Fruit fly (Drosophila melanogaster) whole organism, embryonic: Measurements from ENCODE around the gene CG32712.

Experiments used
- ATbp ChIP-seq: fragments of 200-800 bp; sonication (Bioruptor generic); optimal IDR thresholded peaks from 2 replicates; lab custom pipeline; 2017; ENCODE audit warnings: missing biosample characterization, mild to moderate bottlenecking, missing genetic modification characterization, missing genetic modification reagents
- Abd-B ChIP-seq: fragments of 200-800 bp; sonication (Bioruptor generic); optimal IDR thresholded peaks from 2 replicates; lab custom pipeline; 2018; ENCODE audit warnings: missing biosample characterization, mild to moderate bottlenecking, missing genetic modification characterization, moderate library complexity
- CG11695 ChIP-seq: fragments of 200-800 bp; sonication (Bioruptor generic); IDR thresholded peaks from 3 replicates; pipeline ENCODE4 v1.3.6; 2022; ENCODE audit warnings: missing biosample characterization, missing genetic modification characterization
- CG13775 ChIP-seq: fragments of 200-800 bp; sonication (Bioruptor generic); optimal IDR thresholded peaks from 3 replicates; lab custom pipeline; 2017; ENCODE audit warnings: missing biosample characterization, mild to moderate bottlenecking, missing genetic modification characterization
- CG14050 ChIP-seq: fragments of 200-800 bp; sonication (Bioruptor generic); IDR thresholded peaks from 3 replicates; pipeline ENCODE4 v1.3.6; 2022; ENCODE audit warnings: missing biosample characterization, missing genetic modification characterization
- CG15601 ChIP-seq: fragments of 200-800 bp; sonication (Bioruptor generic); optimal IDR thresholded peaks from 3 replicates; lab custom pipeline; 2019; ENCODE audit warnings: missing biosample characterization, mild to moderate bottlenecking, missing genetic modification characterization, moderate library complexity
- CG1603 ChIP-seq: fragments of 200-800 bp; sonication (Bioruptor generic); optimal IDR thresholded peaks from 2 replicates; lab custom pipeline; 2019; ENCODE audit warnings: missing biosample characterization, mild to moderate bottlenecking, missing genetic modification characterization, moderate library complexity
- CG16813 ChIP-seq: fragments of 200-800 bp; sonication (Bioruptor generic); IDR thresholded peaks from 3 replicates; pipeline ENCODE4 v1.3.6; 2022; ENCODE audit warnings: missing biosample characterization, missing genetic modification characterization; ENCODE audit not compliant: partially characterized antibody
- CG17912 ChIP-seq: fragments of 200-800 bp; sonication (Bioruptor generic); optimal IDR thresholded peaks from 2 replicates; lab custom pipeline; 2018; ENCODE audit warnings: missing biosample characterization, mild to moderate bottlenecking, missing genetic modification characterization
- CG18764 ChIP-seq: fragments of 200-800 bp; sonication (Bioruptor generic); optimal IDR thresholded peaks from 3 replicates; lab custom pipeline; 2016; ENCODE audit warnings: missing biosample characterization, missing genetic modification characterization
- CG3281 ChIP-seq: fragments of 200-800 bp; sonication (Bioruptor generic); optimal IDR thresholded peaks from 3 replicates; lab custom pipeline; 2017; ENCODE audit warnings: missing biosample characterization, mild to moderate bottlenecking, missing genetic modification characterization
- CG4328 ChIP-seq: fragments of 200-800 bp; sonication (Bioruptor generic); optimal IDR thresholded peaks from 3 replicates; lab custom pipeline; 2017; ENCODE audit warnings: missing biosample characterization, missing genetic modification reagents, missing genetic modification characterization
- CG4424 ChIP-seq: fragments of 200-800 bp; sonication (Bioruptor generic); optimal IDR thresholded peaks from 3 replicates; lab custom pipeline; 2016; ENCODE audit warnings: missing biosample characterization, missing genetic modification characterization
- CG7357 ChIP-seq: fragments of 200-800 bp; sonication (Bioruptor generic); IDR thresholded peaks from 3 replicates; pipeline ENCODE4 v1.3.6; 2022; ENCODE audit warnings: missing biosample characterization, missing genetic modification characterization
- CG7556 ChIP-seq: fragments of 200-800 bp; sonication (Bioruptor generic); optimal IDR thresholded peaks from 2 replicates; lab custom pipeline; 2017; ENCODE audit warnings: missing biosample characterization, mild to moderate bottlenecking, missing genetic modification characterization
- CG7987 ChIP-seq: fragments of 200-800 bp; sonication (Bioruptor generic); optimal IDR thresholded peaks from 2 replicates; lab custom pipeline; 2018; ENCODE audit warnings: missing biosample characterization, mild to moderate bottlenecking, missing genetic modification characterization, moderate library complexity
- CG9215 ChIP-seq: fragments of 200-800 bp; sonication (Bioruptor generic); IDR thresholded peaks from 2 replicates; pipeline ENCODE4 v1.3.6; 2022; ENCODE audit warnings: missing biosample characterization, missing genetic modification characterization
- D19A ChIP-seq: fragments of 200-800 bp; optimal IDR thresholded peaks from 3 replicates; lab custom pipeline; 2019; ENCODE audit warnings: missing biosample characterization, mild to moderate bottlenecking, missing genetic modification characterization, moderate library complexity
- Dek ChIP-seq: fragments of 200-800 bp; sonication (Bioruptor generic); optimal IDR thresholded peaks from 3 replicates; lab custom pipeline; 2019; ENCODE audit warnings: missing biosample characterization, mild to moderate bottlenecking, missing genetic modification characterization, moderate library complexity
- Dip2 ChIP-seq: fragments of 200-800 bp; sonication (Bioruptor generic); IDR thresholded peaks from 2 replicates; pipeline ENCODE4 v1.3.6; 2022; ENCODE audit warnings: missing biosample characterization, missing genetic modification characterization
- Doc2 ChIP-seq: fragments of 200-800 bp; sonication (Bioruptor generic); IDR thresholded peaks from 2 replicates; pipeline ENCODE4 v1.3.6; 2022; ENCODE audit warnings: missing biosample characterization, missing genetic modification characterization
- Dp ChIP-seq: fragments of 200-800 bp; sonication (Bioruptor generic); optimal IDR thresholded peaks from 2 replicates; lab custom pipeline; 2018; ENCODE audit warnings: missing biosample characterization, mild to moderate bottlenecking, missing genetic modification characterization, moderate library complexity
- Gsc ChIP-seq: fragments of 200-800 bp; sonication (Bioruptor generic); IDR thresholded peaks from 2 replicates; pipeline ENCODE4 v1.3.6; 2022; ENCODE audit warnings: missing biosample characterization, missing genetic modification characterization
- Hmr ChIP-seq: fragments of 200-800 bp; sonication (Bioruptor generic); optimal IDR thresholded peaks from 3 replicates; lab custom pipeline; 2017; ENCODE audit warnings: mild to moderate bottlenecking, missing biosample characterization, missing genetic modification reagents, missing genetic modification characterization
- Hsf ChIP-seq: fragments of 200-800 bp; sonication (Bioruptor generic); optimal IDR thresholded peaks from 3 replicates; lab custom pipeline; 2016; ENCODE audit warnings: missing biosample characterization, missing genetic modification characterization
- NC2α ChIP-seq: fragments of 200-800 bp; sonication (Bioruptor generic); optimal IDR thresholded peaks from 2 replicates; lab custom pipeline; 2016; ENCODE audit warnings: missing biosample characterization, missing genetic modification characterization
- Oaz ChIP-seq: fragments of 200-800 bp; sonication (Bioruptor generic); IDR thresholded peaks from 2 replicates; pipeline ENCODE4 v1.3.6; 2022; ENCODE audit warnings: missing biosample characterization, missing genetic modification characterization
- Pdp1 ChIP-seq, 2 experiments: fragments of 200-800 bp; sonication (Bioruptor generic); optimal IDR thresholded peaks; 3 replicates each; lab custom pipeline; 2016; ENCODE audit warnings: missing biosample characterization in 2 of 2, missing genetic modification characterization in 2 of 2, mild to moderate bottlenecking in 1 of 2, moderate library complexity in 1 of 2
- Scr ChIP-seq: fragments of 200-800 bp; sonication (Bioruptor generic); IDR thresholded peaks from 2 replicates; pipeline ENCODE4 v1.3.6; 2022; ENCODE audit warnings: missing biosample characterization, missing genetic modification characterization; ENCODE audit not compliant: partially characterized antibody
- ab ChIP-seq: fragments of 200-800 bp; sonication (Bioruptor generic); optimal IDR thresholded peaks from 2 replicates; lab custom pipeline; 2016; ENCODE audit warnings: missing biosample characterization, missing genetic modification characterization
- chif ChIP-seq, 2 experiments: fragments of 200-800 bp; sonication (Bioruptor generic); optimal IDR thresholded peaks; 3 replicates each; lab custom pipeline; 2016; ENCODE audit warnings: missing biosample characterization in 2 of 2, missing genetic modification characterization in 2 of 2
- cwo ChIP-seq: fragments of 200-800 bp; sonication (Bioruptor generic); optimal IDR thresholded peaks from 3 replicates; lab custom pipeline; 2017; ENCODE audit warnings: missing biosample characterization, missing genetic modification characterization, mild to moderate bottlenecking, moderate library complexity, missing genetic modification reagents
- en ChIP-seq: fragments of 200-800 bp; sonication (Bioruptor generic); optimal IDR thresholded peaks from 2 replicates; lab custom pipeline; 2016; ENCODE audit warnings: missing biosample characterization, missing genetic modification characterization
- fd3F ChIP-seq: fragments of 200-800 bp; sonication (Bioruptor generic); optimal IDR thresholded peaks from 2 replicates; lab custom pipeline; 2018; ENCODE audit warnings: missing biosample characterization, mild to moderate bottlenecking, missing genetic modification characterization, moderate library complexity
- fd96Cb ChIP-seq: fragments of 200-800 bp; sonication (Bioruptor generic); optimal IDR thresholded peaks from 2 replicates; lab custom pipeline; 2018; ENCODE audit warnings: missing biosample characterization, mild to moderate bottlenecking, missing genetic modification characterization, moderate library complexity
- fu2 ChIP-seq: fragments of 200-800 bp; sonication (Bioruptor generic); optimal IDR thresholded peaks from 2 replicates; lab custom pipeline; 2016; ENCODE audit warnings: missing biosample characterization, missing genetic modification characterization
- gro ChIP-seq: fragments of 200-800 bp; sonication (Bioruptor generic); optimal IDR thresholded peaks from 2 replicates; lab custom pipeline; 2016; ENCODE audit warnings: missing biosample characterization, missing genetic modification characterization
- lilli ChIP-seq: fragments of 200-800 bp; sonication (Bioruptor generic); optimal IDR thresholded peaks from 3 replicates; lab custom pipeline; 2016; ENCODE audit warnings: missing biosample characterization, missing genetic modification characterization
- luna ChIP-seq: fragments of 200-800 bp; sonication (Bioruptor generic); optimal IDR thresholded peaks from 2 replicates; lab custom pipeline; 2016; ENCODE audit warnings: missing biosample characterization, missing genetic modification characterization
- mirr ChIP-seq: fragments of 200-800 bp; sonication (Bioruptor generic); optimal IDR thresholded peaks from 3 replicates; lab custom pipeline; 2018; ENCODE audit warnings: missing biosample characterization, mild to moderate bottlenecking, missing genetic modification characterization
- pan ChIP-seq, 4 experiments: fragments of >200 bp in 3 of 4; fragments of 200-800 bp in 1 of 4; sonication (Bioruptor generic) in 1 of 4; optimal IDR thresholded peaks in 3 of 4; IDR thresholded peaks in 1 of 4; 2 replicates each; pipeline versions ENCODE4 v1.3.6 to Lab custom; 2017 to 2022; ENCODE audit warnings: missing biosample characterization in 2 of 4, missing genetic modification characterization in 2 of 4, mixed read lengths in 1 of 4
- pho ChIP-seq: fragments of 200-800 bp; sonication (Bioruptor generic); optimal IDR thresholded peaks from 2 replicates; lab custom pipeline; 2016; ENCODE audit warnings: missing biosample characterization, missing genetic modification characterization
- seq ChIP-seq: fragments of 200-800 bp; sonication (Bioruptor generic); IDR thresholded peaks from 2 replicates; pipeline ENCODE4 v1.3.6; 2022; ENCODE audit warnings: missing biosample characterization, missing genetic modification characterization
- stwl ChIP-seq: fragments of 200-800 bp; sonication (Bioruptor generic); optimal IDR thresholded peaks from 3 replicates; lab custom pipeline; 2018; ENCODE audit warnings: missing biosample characterization, mild to moderate bottlenecking, missing genetic modification characterization, moderate library complexity
- tgo ChIP-seq: fragments of 200-800 bp; sonication (Bioruptor generic); IDR thresholded peaks from 3 replicates; pipeline ENCODE4 v1.3.6; 2022; ENCODE audit warnings: missing biosample characterization, missing genetic modification characterization
- toy ChIP-seq: fragments of 200-800 bp; sonication (Bioruptor generic); IDR thresholded peaks from 2 replicates; pipeline ENCODE4 v1.3.6; 2022; ENCODE audit warnings: missing biosample characterization, missing genetic modification characterization
- trh ChIP-seq: fragments of 200-800 bp; sonication (Bioruptor generic); optimal IDR thresholded peaks from 2 replicates; lab custom pipeline; 2016; ENCODE audit warnings: missing biosample characterization, missing genetic modification characterization
- twi ChIP-seq: fragments of 200-800 bp; optimal IDR thresholded peaks from 2 replicates; lab custom pipeline; 2019; ENCODE audit warnings: missing biosample characterization, mild to moderate bottlenecking, missing genetic modification characterization, moderate library complexity
- yki ChIP-seq: fragments of >200 bp; optimal IDR thresholded peaks from 3 replicates; lab custom pipeline; 2018

CG32712 gene

dm6 chrX:8410349-8411240, 23.0 kb downstream of the CG32712 start (continued):
- no peak for TF ChIP-seq Pdp1 (GFP tag; optimal IDR thresholded peaks at IDR 0.05; lab: Kevin White, UChicago)
- 0 out of 3 replicates have a peak, but pooled peaks have one; percentile 6 for TF ChIP-seq CG11695 (GFP tag; lab: Robert Waterston, UW)
- no peak for TF ChIP-seq pan (optimal IDR thresholded peaks at IDR 0.05; lab: Kevin White, UChicago)
- TF ChIP-seq pan (GFP tag; optimal IDR thresholded peaks at IDR 0.05 in 1 of 2, IDR thresholded peaks at IDR 0.05 in 1 of 2), result no peak
- TF ChIP-seq trh (GFP tag; lab: Kevin White, UChicago), result no peak
- no peak for TF ChIP-seq luna (GFP tag; lab: Kevin White, UChicago)
- no peak for TF ChIP-seq tgo (GFP tag; lab: Robert Waterston, UW)
- no peak for TF ChIP-seq ATbp
- TF ChIP-seq CG14050 (GFP tag; lab: Robert Waterston, UW), result no peak
- TF ChIP-seq CG18764, result no peak
- TF ChIP-seq CG15601, result no peak
- TF ChIP-seq Abd-B (GFP tag; lab: Kevin White, UChicago), result no peak
- TF ChIP-seq Scr, result no peak
- peak; percentile 30; the same call in 1 of the 2 replicates for TF ChIP-seq Oaz (GFP tag; lab: Robert Waterston, UW)
- TF ChIP-seq Dek, result no peak
- no peak for TF ChIP-seq Dip2
- TF ChIP-seq CG4424 (GFP tag; lab: Kevin White, UChicago), result no peak
- TF ChIP-seq Hsf (GFP tag; lab: Kevin White, UChicago), result no peak
- TF ChIP-seq gro (GFP tag; lab: Kevin White, UChicago), result no peak
- TF ChIP-seq CG17912 (GFP tag; lab: Kevin White, UChicago), result no peak
- TF ChIP-seq Hmr (GFP tag; lab: Kevin White, UChicago), result peak; percentile 19
- TF ChIP-seq CG7987 (GFP tag; lab: Kevin White, UChicago), result no peak
- TF ChIP-seq seq (GFP tag; lab: Robert Waterston, UW), result no peak
- no peak for TF ChIP-seq cwo (GFP tag; lab: Kevin White, UChicago)
- no peak for TF ChIP-seq CG7556 (GFP tag; lab: Kevin White, UChicago)
- TF ChIP-seq CG13775, result no peak
- no peak for TF ChIP-seq CG1603 (tag; lab: Kevin White, UChicago)
- TF ChIP-seq Doc2, result no peak
- no peak for TF ChIP-seq Dp
- no peak for TF ChIP-seq lilli (GFP tag; lab: Kevin White, UChicago)
- TF ChIP-seq toy (GFP tag; lab: Robert Waterston, UW), result no peak
- peak; percentile 82 for TF ChIP-seq yki
- TF ChIP-seq fu2 (GFP tag; lab: Kevin White, UChicago), result no peak
- no peak for TF ChIP-seq twi
- no peak for TF ChIP-seq fd3F
- TF ChIP-seq chif (GFP tag; optimal IDR thresholded peaks at IDR 0.05; lab: Kevin White, UChicago), result no peak
- TF ChIP-seq Gsc (GFP tag; lab: Robert Waterston, UW), result no peak
- no peak for TF ChIP-seq D19A (tag; lab: Kevin White, UChicago)
- no peak for TF ChIP-seq en (GFP tag; lab: Kevin White, UChicago)
- TF ChIP-seq NC2α (GFP tag; lab: Kevin White, UChicago), result no peak
- no peak for TF ChIP-seq ab (GFP tag; lab: Kevin White, UChicago)
- no peak for TF ChIP-seq mirr (GFP tag; lab: Kevin White, UChicago)
- no peak for TF ChIP-seq CG3281
- TF ChIP-seq stwl, result no peak
- no peak for TF ChIP-seq CG9215 (GFP tag; lab: Robert Waterston, UW)
- no peak for TF ChIP-seq fd96Cb
- TF ChIP-seq CG4328 (GFP tag; lab: Kevin White, UChicago), result no peak
- TF ChIP-seq pho (GFP tag; lab: Kevin White, UChicago), result no peak
- TF ChIP-seq CG7357 (GFP tag; lab: Robert Waterston, UW), result no peak
- no peak for TF ChIP-seq CG16813 (GFP tag; lab: Robert Waterston, UW)
